Worm (Caenorhabditis elegans) whole organism, L1 larva: ENCODE measurements around the gene K04G11.1.

Experiments used
- F16B12.6 ChIP-seq: fragments of 150-350 bp; optimal IDR thresholded peaks from 2 replicates; lab custom pipeline; 2014; ENCODE audit warnings: missing biosample characterization, missing genetic modification characterization
- Y116A8C.19 ChIP-seq: sonication (generic microtip); optimal IDR thresholded peaks from 2 replicates; lab custom pipeline; 2016; ENCODE audit warnings: missing compliant biosample characterization, missing genetic modification characterization, borderline replicate concordance
- aly-2 ChIP-seq: fragments of 150-350 bp; optimal IDR thresholded peaks from 2 replicates; lab custom pipeline; 2014; ENCODE audit warnings: missing biosample characterization, missing genetic modification characterization
- ceh-8 ChIP-seq: fragments of 200-800 bp; sonication (Bioruptor generic); optimal IDR thresholded peaks from 2 replicates; lab custom pipeline; 2018; ENCODE audit warnings: mild to moderate bottlenecking, missing genetic modification characterization, moderate library complexity, missing compliant biosample characterization
- ceh-90 ChIP-seq: sonication (generic microtip); optimal IDR thresholded peaks from 2 replicates; lab custom pipeline; 2016; ENCODE audit warnings: missing genetic modification characterization, missing compliant biosample characterization
- efl-1 ChIP-seq, 4 experiments: fragments of 150-350 bp; optimal IDR thresholded peaks in 3 of 4; peaks in 1 of 4; 1 replicate in 1 of 4; 2 replicates in 3 of 4; lab custom pipeline; 2014; ENCODE audit warnings: missing biosample characterization in 2 of 4, missing genetic modification characterization in 2 of 4, missing genetic modification reagents in 2 of 4
- elt-3 ChIP-seq, 6 experiments: fragments of 150-350 bp in 1 of 6; sonication (generic microtip); optimal IDR thresholded peaks; 2 replicates each; lab custom pipeline; 2017 to 2018; ENCODE audit warnings: missing biosample characterization in 6 of 6, missing genetic modification characterization in 6 of 6, inconsistent platforms in 1 of 6
- ets-5 ChIP-seq: fragments of 200-800 bp; sonication (Bioruptor generic); IDR thresholded peaks from 2 replicates; pipeline ENCODE4 v1.3.6; 2022; ENCODE audit warnings: missing genetic modification characterization, missing compliant biosample characterization
- fkh-10 ChIP-seq: sonication (generic microtip); optimal IDR thresholded peaks from 2 replicates; lab custom pipeline; 2017; ENCODE audit warnings: missing biosample characterization, missing genetic modification reagents, missing genetic modification characterization
- hlh-17 ChIP-seq: fragments of 200-800 bp; sonication (Bioruptor generic); optimal IDR thresholded peaks from 2 replicates; lab custom pipeline; 2018; ENCODE audit warnings: missing genetic modification characterization, mild to moderate bottlenecking, missing compliant biosample characterization, moderate library complexity, borderline replicate concordance
- hlh-4 ChIP-seq: sonication (generic microtip); optimal IDR thresholded peaks from 2 replicates; lab custom pipeline; 2016; ENCODE audit warnings: mild to moderate bottlenecking, missing genetic modification characterization, missing compliant biosample characterization
- irx-1 ChIP-seq: sonication (generic microtip); optimal IDR thresholded peaks from 2 replicates; lab custom pipeline; 2016; ENCODE audit warnings: missing genetic modification characterization, missing compliant biosample characterization
- isw-1 ChIP-seq: fragments of 200-800 bp; sonication (Bioruptor generic); IDR thresholded peaks from 2 replicates; pipeline ENCODE4 v1.3.6; 2022; ENCODE audit warnings: missing genetic modification characterization, missing compliant biosample characterization
- lin-13 ChIP-seq: fragments of 150-350 bp; optimal IDR thresholded peaks from 2 replicates; lab custom pipeline; 2014; ENCODE audit warnings: missing biosample characterization, missing genetic modification reagents, missing genetic modification characterization
- lin-14 ChIP-seq: fragments of 200-800 bp; sonication (Bioruptor generic); optimal IDR thresholded peaks from 2 replicates; lab custom pipeline; 2018; ENCODE audit warnings: mild to moderate bottlenecking, missing genetic modification characterization, moderate library complexity, missing compliant biosample characterization
- lin-35 ChIP-seq, 2 experiments: fragments of 150-350 bp; optimal IDR thresholded peaks; 2 replicates each; lab custom pipeline; 2014; ENCODE audit warnings: missing biosample characterization in 2 of 2, missing genetic modification characterization in 2 of 2, missing genetic modification reagents in 2 of 2
- lir-3 ChIP-seq: sonication (generic microtip); optimal IDR thresholded peaks from 2 replicates; lab custom pipeline; 2016; ENCODE audit warnings: mild to moderate bottlenecking, missing genetic modification characterization, moderate library complexity, missing compliant biosample characterization; ENCODE audit not compliant: poor library complexity
- mep-1 ChIP-seq: fragments of 150-350 bp; optimal IDR thresholded peaks from 2 replicates; lab custom pipeline; 2014; ENCODE audit warnings: missing biosample characterization, missing genetic modification characterization
- nhr-12 ChIP-seq: sonication (generic microtip); optimal IDR thresholded peaks from 2 replicates; lab custom pipeline; 2017; ENCODE audit warnings: missing biosample characterization, missing genetic modification characterization
- nhr-20 ChIP-seq: sonication (generic microtip); optimal IDR thresholded peaks from 2 replicates; lab custom pipeline; 2016; ENCODE audit warnings: mild to moderate bottlenecking, missing genetic modification characterization, missing compliant biosample characterization
- nhr-237 ChIP-seq: fragments of 150-350 bp; optimal IDR thresholded peaks from 2 replicates; lab custom pipeline; 2014; ENCODE audit warnings: missing biosample characterization, missing genetic modification characterization
- nhr-28 ChIP-seq: fragments of 150-350 bp; optimal IDR thresholded peaks from 2 replicates; lab custom pipeline; 2014; ENCODE audit warnings: missing biosample characterization, missing genetic modification characterization
- nhr-47 ChIP-seq: sonication (generic microtip); optimal IDR thresholded peaks from 2 replicates; lab custom pipeline; 2016; ENCODE audit warnings: mild to moderate bottlenecking, missing genetic modification characterization, moderate library complexity, missing compliant biosample characterization
- nhr-71 ChIP-seq: sonication (generic microtip); optimal IDR thresholded peaks from 2 replicates; lab custom pipeline; 2016; ENCODE audit warnings: mild to moderate bottlenecking, missing genetic modification characterization, moderate library complexity, missing compliant biosample characterization
- nhr-84 ChIP-seq: sonication (generic microtip); optimal IDR thresholded peaks from 2 replicates; lab custom pipeline; 2017; ENCODE audit warnings: missing biosample characterization, missing genetic modification characterization
- nhr-85 ChIP-seq: sonication (generic microtip); peaks from one replicate; lab custom pipeline; 2016; ENCODE audit warnings: missing genetic modification characterization, inconsistent platforms, missing compliant biosample characterization
- pag-3 ChIP-seq: sonication (generic microtip); optimal IDR thresholded peaks from 2 replicates; lab custom pipeline; 2017; ENCODE audit warnings: missing genetic modification characterization, mild to moderate bottlenecking, missing compliant biosample characterization, antibody characterized with exemption, borderline replicate concordance; ENCODE audit not compliant: insufficient read depth
- pax-3 ChIP-seq: fragments of 200-800 bp; sonication (Bioruptor generic); optimal IDR thresholded peaks from 2 replicates; lab custom pipeline; 2018; ENCODE audit warnings: mild to moderate bottlenecking, missing genetic modification characterization, moderate library complexity, missing compliant biosample characterization
- snu-23 ChIP-seq: sonication (generic microtip); optimal IDR thresholded peaks from 2 replicates; lab custom pipeline; 2016; ENCODE audit warnings: missing genetic modification characterization, missing compliant biosample characterization
- sptf-1 ChIP-seq: fragments of 150-350 bp; optimal IDR thresholded peaks from 2 replicates; lab custom pipeline; 2014; ENCODE audit warnings: missing biosample characterization, missing genetic modification characterization
- swsn-7 ChIP-seq: sonication (generic microtip); optimal IDR thresholded peaks from 2 replicates; lab custom pipeline; 2016; ENCODE audit warnings: missing genetic modification characterization, missing compliant biosample characterization
- tbx-2 ChIP-seq: sonication (generic microtip); optimal IDR thresholded peaks from 2 replicates; lab custom pipeline; 2016; ENCODE audit warnings: missing genetic modification characterization, missing compliant biosample characterization
- unc-86 ChIP-seq: sonication (generic microtip); optimal IDR thresholded peaks from 2 replicates; lab custom pipeline; 2016; ENCODE audit warnings: missing genetic modification characterization, missing compliant biosample characterization
- unc-98 ChIP-seq: fragments of 200-800 bp; sonication (Bioruptor generic); IDR thresholded peaks from 2 replicates; pipeline ENCODE4 v1.3.6; 2022; ENCODE audit warnings: missing genetic modification characterization, missing compliant biosample characterization
- xbp-1 ChIP-seq: sonication (generic microtip); optimal IDR thresholded peaks from 2 replicates; lab custom pipeline; 2016; ENCODE audit warnings: missing genetic modification characterization, missing compliant biosample characterization
- zip-4 ChIP-seq: fragments of 200-800 bp; sonication (Bioruptor generic); optimal IDR thresholded peaks from 2 replicates; lab custom pipeline; 2018; ENCODE audit warnings: mild to moderate bottlenecking, missing genetic modification characterization, moderate library complexity, missing compliant biosample characterization
- ztf-11 ChIP-seq, 2 experiments: sonication (generic microtip); optimal IDR thresholded peaks; 2 replicates each; lab custom pipeline; 2016 to 2017; ENCODE audit warnings: missing genetic modification characterization in 2 of 2, missing biosample characterization in 1 of 2, missing compliant biosample characterization in 1 of 2

K04G11.1 gene

ce11 chrX:14312416-14312815 lies 22.9 kb upstream of the K04G11.1 start (continued):
- TF ChIP-seq swsn-7 (tag; lab: Kevin White, UChicago) (peak; percentile 75), sptf-1 (tag; lab: Kevin White, UChicago) (no peak), ztf-11 (tag; optimal IDR thresholded peaks at IDR 0.05; lab: Kevin White, UChicago) (peak in 1 of 2 experiments; percentile 13), ceh-90 (tag; lab: Kevin White, UChicago) (no peak), Y116A8C.19 (tag; lab: Kevin White, UChicago) (no peak), lin-35 (GFP tag; optimal IDR thresholded peaks at IDR 0.05; lab: Kevin White, UChicago) (peak; percentile 64 to 69), F16B12.6 (peak; percentile 85), tbx-2 (tag; lab: Kevin White, UChicago) (peak; percentile 80), nhr-28 (no peak), nhr-237 (tag; lab: Kevin White, UChicago) (peak; percentile 8), nhr-84 (tag; lab: Kevin White, UChicago) (no peak), unc-86 (tag; lab: Kevin White, UChicago) (peak; percentile 57), pax-3 (no peak), efl-1 (optimal IDR thresholded peaks at IDR 0.05; lab: Kevin White, UChicago) (peak; percentile 53 to 68), efl-1 (GFP tag; optimal IDR thresholded peaks at IDR 0.05 in 1 of 2; lab: Kevin White, UChicago) (peak; percentile 26 to 89), nhr-47 (tag; lab: Kevin White, UChicago) (peak; percentile 79), nhr-71 (tag; lab: Kevin White, UChicago) (peak; percentile 87), hlh-17 (no peak), aly-2 (no peak), mep-1 (tag; lab: Kevin White, UChicago) (peak; percentile 81), fkh-10 (GFP tag; lab: Kevin White, UChicago) (peak; percentile 70), isw-1 (GFP tag; lab: Robert Waterston, UW) (peak; percentile 43), snu-23 (peak; percentile 89), nhr-20 (tag; lab: Kevin White, UChicago) (peak; percentile 82), pag-3 (tag; lab: Kevin White, UChicago) (no peak), irx-1 (tag; lab: Kevin White, UChicago) (peak; percentile 51), unc-98 (GFP tag; lab: Robert Waterston, UW) (no peak), hlh-4 (tag; lab: Kevin White, UChicago) (no peak), nhr-12 (tag; lab: Kevin White, UChicago) (no peak), xbp-1 (tag; lab: Kevin White, UChicago) (peak; percentile 56), zip-4 (GFP tag; lab: Kevin White, UChicago) (no peak), lin-13 (peak; percentile 96)

- TF ChIP-seq lin-13 (no peak), ets-5 (GFP tag; lab: Robert Waterston, UW) (no peak), elt-3 (tag; optimal IDR thresholded peaks at IDR 0.05; lab: Kevin White, UChicago) (peak in 1 of 6 experiments; percentile 14)
Observed at ce11 chrX:14313627-14314026, 21.7 kb upstream of the K04G11.1 start, which contains the start of gene prx-1. Gene prx-1, plus strand, starts transcription at chrX:14313927.

- TF ChIP-seq lir-3 (tag; lab: Kevin White, UChicago): no peak
- TF ChIP-seq fkh-10 (GFP tag; lab: Kevin White, UChicago): peak; percentile 51
- TF ChIP-seq lin-14 (GFP tag; lab: Kevin White, UChicago): peak; percentile 6
Observed at ce11 chrX:14316132-14316531, 19.2 kb upstream of the K04G11.1 start.

ce11 chrX:14320298-14320697 lies 15.0 kb upstream of the K04G11.1 start, which contains the start of gene C11H1.9:
Gene C11H1.9, minus strand, starts transcription at chrX:14320398.
- TF ChIP-seq nhr-28: no peak
- peak; percentile 32 for TF ChIP-seq nhr-85 (tag; lab: Kevin White, UChicago)
- no peak for TF ChIP-seq ceh-8 (GFP tag; lab: Kevin White, UChicago)
- TF ChIP-seq, all 84 proteins: peak for 1
